Worm (Caenorhabditis elegans) whole organism, midembryonic: ENCODE data around the gene clc-6.

Experiments
- flt-1 ChIP-seq: fragments of 200-800 bp; sonication (Bioruptor generic); IDR thresholded peaks from 2 replicates; pipeline ENCODE4 v1.3.6; 2022; ENCODE audit warnings: missing genetic modification characterization, missing compliant biosample characterization
- klf-2 ChIP-seq: fragments of 200-800 bp; sonication (Bioruptor generic); conservative IDR thresholded peaks from 2 replicates; pipeline ENCODE4 v1.3.6; 2022; ENCODE audit warnings: missing genetic modification reagents, missing genetic modification characterization, missing compliant biosample characterization
- ref-1 ChIP-seq: fragments of 200-800 bp; sonication (Bioruptor generic); conservative IDR thresholded peaks from 2 replicates; pipeline ENCODE4 v1.3.6; 2022; ENCODE audit warnings: missing genetic modification reagents, missing genetic modification characterization, missing compliant biosample characterization
- tab-1 ChIP-seq: fragments of 200-800 bp; sonication (Bioruptor generic); IDR thresholded peaks from 2 replicates; pipeline ENCODE4 v1.3.6; 2022; ENCODE audit warnings: missing genetic modification characterization, missing compliant biosample characterization
- ztf-23 ChIP-seq: fragments of 200-800 bp; sonication (Bioruptor generic); IDR thresholded peaks from 2 replicates; pipeline ENCODE4 v1.3.6; 2022; ENCODE audit warnings: missing genetic modification reagents, missing genetic modification characterization, missing compliant biosample characterization
- ztf-29 ChIP-seq: fragments of 200-800 bp; sonication (Bioruptor generic); IDR thresholded peaks from 2 replicates; pipeline ENCODE4 v1.3.6; 2022; ENCODE audit warnings: missing genetic modification reagents, missing genetic modification characterization, missing compliant biosample characterization

- no peak for TF ChIP-seq flt-1
- TF ChIP-seq ztf-23 (GFP tag; lab: Robert Waterston, UW), result no peak
- no peak for TF ChIP-seq ztf-29
- TF ChIP-seq tab-1, result no peak
- no peak for TF ChIP-seq klf-2 (GFP tag; lab: Robert Waterston, UW)
- TF ChIP-seq ref-1 (GFP tag; lab: Robert Waterston, UW), result no peak
Observed at ce11 chrV:11214569-11214968, 18.6 kb upstream of the clc-6 start.
